Fruit fly (Drosophila melanogaster) whole organism, embryonic: Measurements from ENCODE around the gene RapGAP1.
A peak's percentile ranks its signal among the peaks of the same experiment; 100 is the strongest.

Source experiments
- Abd-B ChIP-seq: fragments of 200-800 bp; sonication (Bioruptor generic); optimal IDR thresholded peaks from 2 replicates; lab custom pipeline; 2018; ENCODE audit warnings: missing biosample characterization, mild to moderate bottlenecking, missing genetic modification characterization, moderate library complexity
- Bdp1 ChIP-seq: fragments of 200-800 bp; sonication (Bioruptor generic); optimal IDR thresholded peaks from 3 replicates; lab custom pipeline; 2016; ENCODE audit warnings: missing biosample characterization, missing genetic modification characterization
- CG10431 ChIP-seq: fragments of 200-800 bp; sonication (Bioruptor generic); optimal IDR thresholded peaks from 3 replicates; lab custom pipeline; 2018; ENCODE audit warnings: missing biosample characterization, mild to moderate bottlenecking, missing genetic modification characterization
- CG10565 ChIP-seq: fragments of 200-800 bp; sonication (Bioruptor generic); optimal IDR thresholded peaks from 3 replicates; lab custom pipeline; 2016; ENCODE audit warnings: missing biosample characterization, mild to moderate bottlenecking, missing genetic modification characterization
- CG12219 ChIP-seq: fragments of 200-800 bp; sonication (Bioruptor generic); optimal IDR thresholded peaks from 3 replicates; lab custom pipeline; 2018; ENCODE audit warnings: missing biosample characterization, mild to moderate bottlenecking, missing genetic modification characterization
- CG12299 ChIP-seq: fragments of 200-800 bp; sonication (Bioruptor generic); optimal IDR thresholded peaks from 2 replicates; lab custom pipeline; 2018; ENCODE audit warnings: missing biosample characterization, mild to moderate bottlenecking, missing genetic modification characterization
- CG1233 ChIP-seq: fragments of 200-800 bp; sonication (Bioruptor generic); optimal IDR thresholded peaks from 4 replicates; lab custom pipeline; 2018; ENCODE audit warnings: missing biosample characterization, mild to moderate bottlenecking, missing genetic modification characterization
- CG12391 ChIP-seq: fragments of 200-800 bp; sonication (Bioruptor generic); optimal IDR thresholded peaks from 3 replicates; lab custom pipeline; 2018; ENCODE audit warnings: missing biosample characterization, mild to moderate bottlenecking, missing genetic modification characterization, moderate library complexity
- CG13894 ChIP-seq: fragments of 200-800 bp; sonication (Bioruptor generic); optimal IDR thresholded peaks from 3 replicates; lab custom pipeline; 2018; ENCODE audit warnings: missing biosample characterization, mild to moderate bottlenecking, missing genetic modification characterization, moderate library complexity
- CG14667 ChIP-seq: fragments of 200-800 bp; sonication (Bioruptor generic); IDR thresholded peaks from 2 replicates; pipeline ENCODE4 v1.3.6; 2022; ENCODE audit warnings: missing biosample characterization, missing genetic modification characterization
- CG14965 ChIP-seq: fragments of 200-800 bp; sonication (Bioruptor generic); optimal IDR thresholded peaks from 2 replicates; lab custom pipeline; 2016; ENCODE audit warnings: missing biosample characterization, missing genetic modification characterization, borderline replicate concordance
- CG15011 ChIP-seq: fragments of 200-800 bp; sonication (Bioruptor generic); optimal IDR thresholded peaks from 3 replicates; lab custom pipeline; 2018; ENCODE audit warnings: missing biosample characterization, mild to moderate bottlenecking, missing genetic modification characterization
- CG2120 ChIP-seq: fragments of 200-800 bp; sonication (Bioruptor generic); optimal IDR thresholded peaks from 3 replicates; lab custom pipeline; 2016; ENCODE audit warnings: missing biosample characterization, missing genetic modification characterization
- CG2712 ChIP-seq: fragments of 200-800 bp; optimal IDR thresholded peaks from 3 replicates; lab custom pipeline; 2019; ENCODE audit warnings: missing biosample characterization, mild to moderate bottlenecking, missing genetic modification characterization, moderate library complexity
- CG4820 ChIP-seq: fragments of 200-800 bp; sonication (Bioruptor generic); optimal IDR thresholded peaks from 3 replicates; lab custom pipeline; 2016; ENCODE audit warnings: missing biosample characterization, missing genetic modification characterization
- CG6813 ChIP-seq: fragments of 200-800 bp; sonication (Bioruptor generic); optimal IDR thresholded peaks from 2 replicates; lab custom pipeline; 2017; ENCODE audit warnings: missing biosample characterization, missing genetic modification characterization, mild to moderate bottlenecking, moderate library complexity, missing genetic modification reagents
- CG9437 ChIP-seq: fragments of 200-800 bp; sonication (Bioruptor generic); optimal IDR thresholded peaks from 2 replicates; lab custom pipeline; 2018; ENCODE audit warnings: missing biosample characterization, mild to moderate bottlenecking, missing genetic modification characterization
- CG9727 ChIP-seq: fragments of 200-800 bp; sonication (Bioruptor generic); optimal IDR thresholded peaks from 3 replicates; lab custom pipeline; 2017; ENCODE audit warnings: missing biosample characterization, mild to moderate bottlenecking, missing genetic modification characterization
- CTCF ChIP-seq: fragments of 200-800 bp; sonication (Bioruptor generic); optimal IDR thresholded peaks from 2 replicates; lab custom pipeline; 2017; ENCODE audit warnings: missing biosample characterization, mild to moderate bottlenecking, missing genetic modification characterization, moderate library complexity
- Camta ChIP-seq: fragments of 200-800 bp; sonication (Bioruptor generic); optimal IDR thresholded peaks from 2 replicates; lab custom pipeline; 2016; ENCODE audit warnings: missing biosample characterization, missing genetic modification characterization
- E2f2 ChIP-seq: fragments of 200-800 bp; sonication (Bioruptor generic); IDR thresholded peaks from 2 replicates; pipeline ENCODE4 v1.3.6; 2022; ENCODE audit warnings: missing biosample characterization, missing genetic modification characterization
- H2.0 ChIP-seq: fragments of 200-800 bp; sonication (Bioruptor generic); IDR thresholded peaks from 2 replicates; pipeline ENCODE4 v1.3.6; 2022; ENCODE audit warnings: missing biosample characterization, missing genetic modification characterization
- HLH3B ChIP-seq: fragments of 200-800 bp; sonication (Bioruptor generic); IDR thresholded peaks from 2 replicates; pipeline ENCODE4 v1.3.6; 2022; ENCODE audit warnings: missing biosample characterization, missing genetic modification characterization
- HLH54F ChIP-seq: fragments of 200-800 bp; sonication (Bioruptor generic); optimal IDR thresholded peaks from 3 replicates; lab custom pipeline; 2016; ENCODE audit warnings: missing biosample characterization, missing genetic modification characterization
- Hr78 ChIP-seq, 2 experiments: fragments of 200-800 bp in 1 of 2; fragments of >200 bp in 1 of 2; sonication (Bioruptor generic) in 1 of 2; optimal IDR thresholded peaks; 2 replicates each; lab custom pipeline; 2017 to 2019; ENCODE audit warnings: missing biosample characterization in 2 of 2, missing genetic modification characterization in 2 of 2, mild to moderate bottlenecking in 1 of 2, moderate library complexity in 1 of 2
- NFAT ChIP-seq: fragments of 200-800 bp; sonication (Bioruptor generic); IDR thresholded peaks from 2 replicates; pipeline ENCODE4 v1.3.6; 2022; ENCODE audit warnings: missing biosample characterization, missing genetic modification characterization
- Usf ChIP-seq: fragments of 200-800 bp; sonication (Bioruptor generic); optimal IDR thresholded peaks from 2 replicates; lab custom pipeline; 2017; ENCODE audit warnings: missing genotype, missing biosample characterization, missing genetic modification characterization
- YL-1 ChIP-seq: fragments of 200-800 bp; sonication (Bioruptor generic); optimal IDR thresholded peaks from 3 replicates; lab custom pipeline; 2017; ENCODE audit warnings: missing biosample characterization, mild to moderate bottlenecking, missing genetic modification characterization
- ara ChIP-seq: fragments of 200-800 bp; sonication (Bioruptor generic); IDR thresholded peaks from 2 replicates; pipeline ENCODE4 v1.3.6; 2022; ENCODE audit warnings: missing biosample characterization, missing genetic modification characterization
- bigmax ChIP-seq: fragments of 200-800 bp; sonication (Bioruptor generic); optimal IDR thresholded peaks from 2 replicates; lab custom pipeline; 2018; ENCODE audit warnings: missing biosample characterization, mild to moderate bottlenecking, missing genetic modification characterization
- br ChIP-seq: fragments of >200 bp; optimal IDR thresholded peaks from 2 replicates; lab custom pipeline; 2017
- btn ChIP-seq: fragments of 200-800 bp; sonication (Bioruptor generic); optimal IDR thresholded peaks from 2 replicates; lab custom pipeline; 2016; ENCODE audit warnings: missing biosample characterization, missing genetic modification characterization
- cad ChIP-seq: fragments of >200 bp; optimal IDR thresholded peaks from 2 replicates; lab custom pipeline; 2017; ENCODE audit warnings: missing biosample characterization, missing genetic modification characterization
- caup ChIP-seq: fragments of 200-800 bp; sonication (Bioruptor generic); optimal IDR thresholded peaks from 3 replicates; lab custom pipeline; 2017; ENCODE audit warnings: missing biosample characterization, mild to moderate bottlenecking, missing genetic modification characterization, moderate library complexity; ENCODE audit not compliant: severe bottlenecking
- dysf ChIP-seq: fragments of 200-800 bp; sonication (Bioruptor generic); IDR thresholded peaks from 3 replicates; pipeline ENCODE4 v1.3.6; 2022; ENCODE audit warnings: missing biosample characterization, missing genetic modification characterization
- fd64A ChIP-seq: fragments of 200-800 bp; sonication (Bioruptor generic); optimal IDR thresholded peaks from 3 replicates; lab custom pipeline; 2018; ENCODE audit warnings: missing biosample characterization, mild to moderate bottlenecking, missing genetic modification characterization
- fru ChIP-seq: fragments of >200 bp; optimal IDR thresholded peaks from 2 replicates; lab custom pipeline; 2017
- ham ChIP-seq: fragments of 200-800 bp; sonication (Bioruptor generic); IDR thresholded peaks from 2 replicates; pipeline ENCODE4 v1.3.6; 2022; ENCODE audit warnings: missing biosample characterization, missing genetic modification characterization
- hth ChIP-seq: fragments of >200 bp; optimal IDR thresholded peaks from 2 replicates; lab custom pipeline; 2017; ENCODE audit warnings: inconsistent platforms
- lab ChIP-seq: fragments of 200-800 bp; sonication (Bioruptor generic); optimal IDR thresholded peaks from 3 replicates; lab custom pipeline; 2017; ENCODE audit warnings: missing biosample characterization, missing genetic modification characterization, mild to moderate bottlenecking, moderate library complexity, missing genetic modification reagents
- lola ChIP-seq, 3 experiments: fragments of >200 bp in 2 of 3; fragments of 200-800 bp in 1 of 3; sonication (Bioruptor generic) in 1 of 3; optimal IDR thresholded peaks; 2 replicates each; lab custom pipeline; 2017 to 2019; ENCODE audit warnings: missing biosample characterization in 3 of 3, missing genetic modification characterization in 3 of 3, mild to moderate bottlenecking in 1 of 3, moderate library complexity in 1 of 3
- maf-S ChIP-seq: fragments of 200-800 bp; sonication (Bioruptor generic); optimal IDR thresholded peaks from 2 replicates; lab custom pipeline; 2016; ENCODE audit warnings: missing biosample characterization, missing genetic modification characterization
- nerfin-2 ChIP-seq: fragments of 200-800 bp; sonication (Bioruptor generic); IDR thresholded peaks from 2 replicates; pipeline ENCODE4 v1.3.6; 2022; ENCODE audit warnings: missing biosample characterization, missing genetic modification characterization; ENCODE audit not compliant: partially characterized antibody
- p53 ChIP-seq: fragments of 200-800 bp; sonication (Bioruptor generic); optimal IDR thresholded peaks from 2 replicates; lab custom pipeline; 2016; ENCODE audit warnings: missing biosample characterization, missing genetic modification characterization
- pita ChIP-seq: fragments of 200-800 bp; sonication (Bioruptor generic); optimal IDR thresholded peaks from 2 replicates; lab custom pipeline; 2017; ENCODE audit warnings: missing biosample characterization, mild to moderate bottlenecking, missing genetic modification characterization
- slp2 ChIP-seq: fragments of 200-800 bp; sonication (Bioruptor generic); optimal IDR thresholded peaks from 2 replicates; lab custom pipeline; 2016; ENCODE audit warnings: missing biosample characterization, missing genetic modification characterization
- sr ChIP-seq: fragments of 200-800 bp; sonication (Bioruptor generic); IDR thresholded peaks from 3 replicates; pipeline ENCODE4 v1.3.6; 2022; ENCODE audit warnings: missing biosample characterization, missing genetic modification characterization
- tin ChIP-seq: fragments of 200-800 bp; sonication (Bioruptor generic); optimal IDR thresholded peaks from 3 replicates; lab custom pipeline; 2016; ENCODE audit warnings: missing biosample characterization, missing genetic modification characterization
- trem ChIP-seq: fragments of 200-800 bp; optimal IDR thresholded peaks from 3 replicates; lab custom pipeline; 2019; ENCODE audit warnings: missing biosample characterization, mild to moderate bottlenecking, missing genetic modification characterization, moderate library complexity
- unc-4 ChIP-seq: fragments of 200-800 bp; sonication (Bioruptor generic); IDR thresholded peaks from 2 replicates; pipeline ENCODE4 v1.3.6; 2022; ENCODE audit warnings: missing biosample characterization, missing genetic modification characterization; ENCODE audit not compliant: partially characterized antibody
- unpg ChIP-seq: fragments of 200-800 bp; sonication (Bioruptor generic); optimal IDR thresholded peaks from 3 replicates; lab custom pipeline; 2018; ENCODE audit warnings: missing biosample characterization, mild to moderate bottlenecking, missing genetic modification characterization, moderate library complexity
- wor ChIP-seq: fragments of 200-800 bp; sonication (Bioruptor generic); IDR thresholded peaks from 2 replicates; pipeline ENCODE4 v1.3.6; 2022; ENCODE audit warnings: missing biosample characterization, missing genetic modification characterization
- zfh2 ChIP-seq: fragments of 200-800 bp; sonication (Bioruptor generic); optimal IDR thresholded peaks from 2 replicates; lab custom pipeline; 2016; ENCODE audit warnings: missing biosample characterization, missing genetic modification characterization

Gene RapGAP1

DNA sequence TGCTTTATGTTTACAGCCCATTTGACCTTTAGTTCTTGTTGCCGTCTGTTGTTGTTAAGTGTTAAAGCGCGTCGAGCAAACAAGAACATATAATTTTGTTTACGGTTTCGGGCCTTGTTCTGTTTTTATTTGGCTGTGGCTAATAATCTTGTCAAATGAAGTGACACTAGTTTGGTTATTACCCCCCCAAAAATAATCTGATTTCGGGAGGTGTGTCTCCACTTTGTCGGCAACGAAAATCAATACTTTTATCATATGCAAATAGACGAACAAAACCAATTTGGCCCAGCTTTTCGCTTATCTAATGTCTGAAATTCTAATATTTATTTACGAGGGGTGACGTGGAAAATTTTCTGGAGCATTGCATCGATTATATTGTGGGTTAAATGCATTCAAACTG, 59.9 kb downstream of the RapGAP1 start (continued):
- TF ChIP-seq fru (lab: Kevin White, UChicago) (no peak), CG2712 (no peak), CG14965 (GFP tag; lab: Kevin White, UChicago) (no peak), CG12391 (tag; lab: Kevin White, UChicago) (peak; percentile 0), CG12299 (tag; lab: Kevin White, UChicago) (no peak), E2f2 (GFP tag; lab: Robert Waterston, UW) (peak; percentile 30; the same call in 1 of the 2 replicates), Usf (GFP tag; lab: Kevin White, UChicago) (no peak), Abd-B (GFP tag; lab: Kevin White, UChicago) (no peak), cad (no peak), br (lab: Kevin White, UChicago) (no peak), HLH54F (GFP tag; lab: Kevin White, UChicago) (no peak), bigmax (GFP tag; lab: Kevin White, UChicago) (no peak), caup (GFP tag; lab: Kevin White, UChicago) (peak; percentile 68), HLH3B (GFP tag; lab: Robert Waterston, UW) (no peak), CG10431 (GFP tag; lab: Kevin White, UChicago) (no peak), trem (tag; lab: Kevin White, UChicago) (no peak), CTCF (GFP tag; lab: Kevin White, UChicago) (no peak), nerfin-2 (no peak), fd64A (peak; percentile 66), hth (lab: Kevin White, UChicago) (no peak), slp2 (GFP tag; lab: Kevin White, UChicago) (no peak), unpg (GFP tag; lab: Kevin White, UChicago) (peak; percentile 47), zfh2 (GFP tag; lab: Kevin White, UChicago) (no peak), maf-S (GFP tag; lab: Kevin White, UChicago) (no peak), CG12219 (GFP tag; lab: Kevin White, UChicago) (peak; percentile 46), CG4820 (GFP tag; lab: Kevin White, UChicago) (no peak), CG13894 (tag; lab: Kevin White, UChicago) (no peak), H2.0 (GFP tag; lab: Robert Waterston, UW) (no peak), Bdp1 (no peak), dysf (GFP tag; lab: Robert Waterston, UW) (no peak; the same call in 2 of the 3 replicates), CG1233 (GFP tag; lab: Kevin White, UChicago) (peak; percentile 26), ham (GFP tag; lab: Robert Waterston, UW) (no peak), p53 (GFP tag; lab: Kevin White, UChicago) (no peak), lola (GFP tag; optimal IDR thresholded peaks at IDR 0.05; lab: Kevin White, UChicago) (peak in 1 of 3 experiments; percentile 47), tin (no peak), NFAT (GFP tag; lab: Robert Waterston, UW) (no peak), YL-1 (GFP tag; lab: Kevin White, UChicago) (no peak), lab (peak; percentile 49), ara (no peak), sr (GFP tag; lab: Robert Waterston, UW) (no peak), CG2120 (GFP tag; lab: Kevin White, UChicago) (no peak), CG9437 (GFP tag; lab: Kevin White, UChicago) (no peak), CG6813 (GFP tag; lab: Kevin White, UChicago) (peak; percentile 65), CG14667 (GFP tag; lab: Robert Waterston, UW) (no peak), btn (GFP tag; lab: Kevin White, UChicago) (no peak), CG9727 (GFP tag; lab: Kevin White, UChicago) (peak; percentile 43), CG15011 (GFP tag; lab: Kevin White, UChicago) (peak; percentile 41), CG10565 (GFP tag; lab: Kevin White, UChicago) (no peak), unc-4 (GFP tag; lab: Robert Waterston, UW) (no peak), Camta (GFP tag; lab: Kevin White, UChicago) (peak; percentile 17), Hr78 (GFP tag; optimal IDR thresholded peaks at IDR 0.05; lab: Kevin White, UChicago) (peak in 1 of 2 experiments; percentile 23), pita (GFP tag; lab: Kevin White, UChicago) (no peak), wor (no peak)
